Worm (Caenorhabditis elegans): Measurements from ENCODE around the gene C01F1.6.

Gene C01F1.6

ce11 chrII:4312115-4312514 is 24.1 kb upstream of the C01F1.6 start, which contains the start of gene plep-1:
Gene plep-1 (minus strand): TSS chrII:4312215.
- TF ChIP-seq tlp-1 (tag; optimal IDR thresholded peaks at IDR 0.05) (no peak), sox-4 (tag; optimal IDR thresholded peaks at IDR 0.05) (no peak), lin-35 (GFP tag; optimal IDR thresholded peaks at IDR 0.05) (no peak), nhr-47 (tag; optimal IDR thresholded peaks at IDR 0.05) (no peak), egl-13 (tag; optimal IDR thresholded peaks at IDR 0.05) (no peak), fkh-4 (tag; optimal IDR thresholded peaks at IDR 0.05; ENCODE audit: borderline replicate concordance) (no peak), nhr-28 (tag; optimal IDR thresholded peaks at IDR 0.05) (no peak), zag-1 (tag; optimal IDR thresholded peaks at IDR 0.05) (no peak), ceh-82 (tag; optimal IDR thresholded peaks at IDR 0.05) (no peak)

ce11 chrII:4306921-4307630 is 19.1 kb upstream of the C01F1.6 start, which contains the start of gene Y52E8A.3:
Gene Y52E8A.3 (minus strand): TSS chrII:4306971.
- no peak for TF ChIP-seq irx-1 (tag; optimal IDR thresholded peaks at IDR 0.05)
- no peak for TF ChIP-seq grh-1 (GFP tag; IDR thresholded peaks at IDR 0.05)
- no peak for TF ChIP-seq mep-1 (tag; optimal IDR thresholded peaks at IDR 0.05)
- TF ChIP-seq sptf-1 (tag; optimal IDR thresholded peaks at IDR 0.05), result no peak
- no peak for TF ChIP-seq C16A3.4 (tag; optimal IDR thresholded peaks at IDR 0.05)
- TF ChIP-seq lin-13 (GFP tag; optimal IDR thresholded peaks at IDR 0.05), result no peak
- no peak for TF ChIP-seq unc-30 (tag; optimal IDR thresholded peaks at IDR 0.05)
- no peak for TF ChIP-seq ceh-90 (tag; optimal IDR thresholded peaks at IDR 0.05)
- TF ChIP-seq snu-23 (GFP tag; optimal IDR thresholded peaks at IDR 0.05), result no peak
- TF ChIP-seq rnt-1 (tag; optimal IDR thresholded peaks at IDR 0.05), result no peak

- TF ChIP-seq nhr-85 (tag), result no peak
- no peak for TF ChIP-seq ztf-11 (tag; optimal IDR thresholded peaks at IDR 0.05)
- TF ChIP-seq tlp-1 (tag; optimal IDR thresholded peaks at IDR 0.05), result no peak
- no peak for TF ChIP-seq lsy-2 (tag; optimal IDR thresholded peaks at IDR 0.05)
- TF ChIP-seq F16B12.6 (tag; optimal IDR thresholded peaks at IDR 0.05), result no peak
- TF ChIP-seq lir-3 (tag; optimal IDR thresholded peaks at IDR 0.05; ENCODE audit: poor library complexity), result no peak
- no peak for TF ChIP-seq snpc-4 (tag; optimal IDR thresholded peaks at IDR 0.05)
- no peak for TF ChIP-seq aha-1 (tag; optimal IDR thresholded peaks at IDR 0.05)
- no peak for TF ChIP-seq fkh-4 (tag; optimal IDR thresholded peaks at IDR 0.05; ENCODE audit: borderline replicate concordance)
- no peak for TF ChIP-seq ceh-82 (tag; optimal IDR thresholded peaks at IDR 0.05)
- no peak for TF ChIP-seq C34B4.2 (tag; optimal IDR thresholded peaks at IDR 0.05)
- no peak for TF ChIP-seq nhr-237 (tag; optimal IDR thresholded peaks at IDR 0.05)
- TF ChIP-seq nhr-11 (tag; optimal IDR thresholded peaks at IDR 0.05), result no peak
- TF ChIP-seq nhr-47 (tag; optimal IDR thresholded peaks at IDR 0.05), result no peak
- TF ChIP-seq sox-4 (tag; optimal IDR thresholded peaks at IDR 0.05), result no peak
- TF ChIP-seq sptf-1 (tag; optimal IDR thresholded peaks at IDR 0.05), result no peak
- TF ChIP-seq ets-5 (GFP tag; IDR thresholded peaks at IDR 0.05), result no peak
Observed at ce11 chrII:4301307-4301706, 13.3 kb upstream of the C01F1.6 start, which contains the start of gene gtf-2F1. Gene gtf-2F1 (plus strand): TSS chrII:4301607.

ce11 chrII:4299227-4299703 is 11.3 kb upstream of the C01F1.6 start, which contains the start of gene sco-1:
Gene sco-1 (plus strand): TSS chrII:4299653.
- TF ChIP-seq nhr-237 (tag; optimal IDR thresholded peaks at IDR 0.05) (peak; percentile 85), elt-3 (tag; optimal IDR thresholded peaks at IDR 0.05) (peak in 3 of 6 experiments; percentile 82 to 97 (median 94)), alr-1 (tag; optimal IDR thresholded peaks at IDR 0.05; ENCODE audit: borderline replicate concordance) (no peak), lin-35 (GFP tag; optimal IDR thresholded peaks at IDR 0.05) (peak; percentile 88 to 91), lin-39 (tag; optimal IDR thresholded peaks at IDR 0.05) (peak; percentile 92), tlp-1 (tag; optimal IDR thresholded peaks at IDR 0.05) (no peak), hpl-2 (GFP tag; optimal IDR thresholded peaks at IDR 0.05) (peak; percentile 70), egl-27 (tag; optimal IDR thresholded peaks at IDR 0.05) (peak; percentile 26 to 56), nhr-28 (tag; optimal IDR thresholded peaks at IDR 0.05) (peak; percentile 28), fkh-8 (tag; optimal IDR thresholded peaks at IDR 0.05) (peak; percentile 98), mdl-1 (tag; optimal IDR thresholded peaks at IDR 0.05) (peak in 1 of 2 experiments; percentile 92), ceh-8 (GFP tag; optimal IDR thresholded peaks at IDR 0.05) (peak; percentile 96), snpc-4 (tag; optimal IDR thresholded peaks at IDR 0.05) (peak; percentile 78), C34B4.2 (tag; optimal IDR thresholded peaks at IDR 0.05) (peak; percentile 79), ceh-63 (GFP tag; optimal IDR thresholded peaks at IDR 0.05) (peak; percentile 85), ama-1 (optimal IDR thresholded peaks at IDR 0.05) (peak; percentile 78), mab-9 (GFP tag; IDR thresholded peaks at IDR 0.05) (peak; percentile 98), fkh-4 (tag; optimal IDR thresholded peaks at IDR 0.05; ENCODE audit: borderline replicate concordance) (peak; percentile 99), nhr-19 (GFP tag; conservative IDR thresholded peaks at IDR 0.05) (peak; percentile 97), C16A3.4 (tag; optimal IDR thresholded peaks at IDR 0.05) (peak; percentile 93), Y116A8C.19 (tag; optimal IDR thresholded peaks at IDR 0.05; ENCODE audit: borderline replicate concordance) (peak; percentile 85), lir-3 (tag; optimal IDR thresholded peaks at IDR 0.05; ENCODE audit: poor library complexity) (peak; percentile 98), elt-2 (tag; optimal IDR thresholded peaks at IDR 0.05) (peak; percentile 99)

All from whole organism, L1 larva.